Worm (Caenorhabditis elegans) whole organism, L4 larva: ENCODE data around the gene Y41C4A.32.

Source experiments
- ZK337.2 ChIP-seq: fragments of 200-800 bp; sonication (Bioruptor generic); IDR thresholded peaks from 2 replicates; pipeline ENCODE4 v1.3.6; 2022; ENCODE audit warnings: missing genetic modification reagents, missing genetic modification characterization, missing compliant biosample characterization
- ZK546.5 ChIP-seq, 2 experiments: sonication (generic microtip); optimal IDR thresholded peaks; 2 replicates each; lab custom pipeline; 2017; ENCODE audit warnings: missing biosample characterization in 2 of 2, missing genetic modification characterization in 2 of 2
- ceh-28 ChIP-seq: fragments of 150-350 bp; optimal IDR thresholded peaks from 2 replicates; lab custom pipeline; 2014; ENCODE audit warnings: missing biosample characterization, missing genetic modification reagents, missing genetic modification characterization
- fos-1 ChIP-seq: fragments of 150-350 bp; optimal IDR thresholded peaks from 2 replicates; lab custom pipeline; 2014; ENCODE audit warnings: missing biosample characterization, missing genetic modification characterization
- snpc-4 ChIP-seq: fragments of 150-350 bp; optimal IDR thresholded peaks from 2 replicates; lab custom pipeline; 2014; ENCODE audit warnings: missing biosample characterization, missing genetic modification characterization
- ztf-11 ChIP-seq: fragments of 150-350 bp; optimal IDR thresholded peaks from 2 replicates; lab custom pipeline; 2014; ENCODE audit warnings: missing biosample characterization, missing genetic modification characterization

DNA sequence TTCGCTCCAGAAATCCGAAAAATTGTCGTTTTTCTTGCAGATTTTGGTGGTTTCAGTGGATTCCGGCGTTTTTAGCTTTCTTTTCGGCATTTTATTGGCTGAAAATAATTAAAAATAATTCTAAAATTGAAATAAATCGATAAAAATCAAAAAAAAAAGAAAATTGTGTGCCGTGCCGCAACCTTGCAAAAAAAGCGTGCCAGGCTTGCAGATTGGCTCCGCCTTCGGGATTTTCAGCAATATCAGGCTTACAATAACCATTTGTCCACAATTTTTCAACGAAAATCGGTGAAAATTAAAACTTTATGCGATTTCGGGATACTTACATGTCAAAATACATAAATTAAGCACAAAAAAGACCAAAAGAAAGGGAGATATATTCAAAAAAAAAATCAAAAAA is 3.0 kb upstream of the Y41C4A.32 start, which contains the start of gene Y41C4A.9:
- no peak for TF ChIP-seq ZK546.5 (tag; optimal IDR thresholded peaks at IDR 0.05; lab: Kevin White, UChicago)
- TF ChIP-seq snpc-4 (tag; lab: Kevin White, UChicago) = no peak
- no peak for TF ChIP-seq ztf-11
- TF ChIP-seq ceh-28 (tag; lab: Kevin White, UChicago) = no peak
- no peak for TF ChIP-seq ZK337.2 (GFP tag; lab: Robert Waterston, UW)
- TF ChIP-seq fos-1 (tag; lab: Kevin White, UChicago) = no peak
